Fruit fly (Drosophila melanogaster): ENCODE data around the gene Mettl3.
A peak's percentile ranks its signal among the peaks of the same experiment; 100 is the strongest.

Mettl3 gene

DNA sequence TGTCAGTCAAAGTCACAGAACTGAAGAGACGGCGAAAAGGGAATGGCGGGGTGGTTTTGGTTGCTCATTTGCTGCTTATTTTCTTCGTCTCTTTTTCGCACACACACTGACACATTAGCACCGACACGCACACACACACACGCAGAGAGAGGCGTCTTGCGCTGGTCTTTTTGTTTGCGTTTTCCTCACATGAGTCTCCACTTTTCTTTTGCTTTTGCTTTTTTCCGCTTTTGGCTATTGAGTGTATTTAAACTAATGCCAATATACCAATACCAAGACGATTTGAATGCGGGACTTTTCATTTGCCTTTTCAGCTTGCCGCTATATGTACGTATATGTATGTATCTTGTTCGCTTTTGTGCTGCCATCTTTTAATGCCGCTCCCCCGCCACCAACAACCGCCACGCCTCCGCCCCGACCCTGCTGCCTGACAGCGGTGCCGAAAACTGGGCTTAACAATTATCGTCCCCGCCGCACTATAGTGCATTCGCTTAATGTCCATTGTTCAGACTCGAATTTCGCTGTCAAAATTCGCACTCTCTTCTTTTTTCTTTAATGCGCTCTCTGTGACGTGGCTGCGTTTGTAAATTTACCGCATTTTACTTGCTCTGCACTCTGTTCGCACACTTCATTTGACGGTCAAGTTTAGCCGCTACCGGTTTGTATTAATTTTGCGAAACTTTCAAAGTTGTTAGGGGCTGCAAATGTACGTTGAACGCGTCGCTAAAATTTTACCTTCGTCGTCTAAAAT, 15.4 kb downstream of the Mettl3 start, which contains the start of gene CG5986 (continued):
- TF ChIP-seq CG7271 (tag; optimal IDR thresholded peaks at IDR 0.05), result no peak
- no peak for TF ChIP-seq bigmax (GFP tag; optimal IDR thresholded peaks at IDR 0.05)
- TF ChIP-seq en (GFP tag; optimal IDR thresholded peaks at IDR 0.05), result no peak
- TF ChIP-seq CG33557 (GFP tag; optimal IDR thresholded peaks at IDR 0.05), result no peak
- TF ChIP-seq CG15479 (GFP tag; optimal IDR thresholded peaks at IDR 0.05), result peak; percentile 46
- TF ChIP-seq Med (GFP tag), result peak; percentile 72
- TF ChIP-seq ci (GFP tag; IDR thresholded peaks at IDR 0.05), result no peak
- TF ChIP-seq pb (GFP tag; optimal IDR thresholded peaks at IDR 0.05), result no peak
- TF ChIP-seq CG9876 (GFP tag; optimal IDR thresholded peaks at IDR 0.05), result no peak
- no peak for TF ChIP-seq unpg (GFP tag; optimal IDR thresholded peaks at IDR 0.05)
- TF ChIP-seq chif (GFP tag; optimal IDR thresholded peaks at IDR 0.05), result no peak
- TF ChIP-seq CG43689 (GFP tag; IDR thresholded peaks at IDR 0.05), result no peak
- TF ChIP-seq Bgb (GFP tag; IDR thresholded peaks at IDR 0.05; ENCODE audit: partially characterized antibody), result no peak
- no peak for TF ChIP-seq ara (GFP tag; IDR thresholded peaks at IDR 0.05)
- no peak for TF ChIP-seq CG13894 (tag; optimal IDR thresholded peaks at IDR 0.05)
- TF ChIP-seq Adf1 (GFP tag; IDR thresholded peaks at IDR 0.05), result peak; percentile 30; the same call in 1 of the 2 replicates
- no peak for TF ChIP-seq zf30C (GFP tag; optimal IDR thresholded peaks at IDR 0.05)
- no peak for TF ChIP-seq HLH3B (GFP tag; IDR thresholded peaks at IDR 0.05)
- peak; percentile 64 for TF ChIP-seq ERR (GFP tag; optimal IDR thresholded peaks at IDR 0.05)
- no peak for TF ChIP-seq CoRest (tag; optimal IDR thresholded peaks at IDR 0.05)
- TF ChIP-seq nerfin-2 (GFP tag; IDR thresholded peaks at IDR 0.05; ENCODE audit: partially characterized antibody), result no peak
- no peak for TF ChIP-seq CG30431 (GFP tag; optimal IDR thresholded peaks at IDR 0.05)
- TF ChIP-seq chm (GFP tag; IDR thresholded peaks at IDR 0.05), result no peak
- peak; percentile 28 for TF ChIP-seq CG3065 (GFP tag; optimal IDR thresholded peaks at IDR 0.05)
- peak; percentile 37; the same call in 1 of the 2 replicates for TF ChIP-seq CG32767 (GFP tag; IDR thresholded peaks at IDR 0.05)
- TF ChIP-seq Six4 (GFP tag; optimal IDR thresholded peaks at IDR 0.05), result no peak
- no peak for TF ChIP-seq CG9727 (GFP tag; optimal IDR thresholded peaks at IDR 0.05)
- TF ChIP-seq Jarid2 (GFP tag; optimal IDR thresholded peaks at IDR 0.05), result no peak
- no peak for TF ChIP-seq CG1832 (GFP tag; optimal IDR thresholded peaks at IDR 0.05)
- TF ChIP-seq CG1024 (GFP tag; IDR thresholded peaks at IDR 0.05), result no peak
- TF ChIP-seq dmrt99B (tag; optimal IDR thresholded peaks at IDR 0.05), result no peak
- TF ChIP-seq CG33213 (GFP tag; optimal IDR thresholded peaks at IDR 0.05), result no peak
- TF ChIP-seq HLH54F (GFP tag; optimal IDR thresholded peaks at IDR 0.05), result no peak
- TF ChIP-seq hb (GFP tag; IDR thresholded peaks at IDR 0.05; ENCODE audit: partially characterized antibody), result no peak
- no peak for TF ChIP-seq CG4282 (GFP tag; optimal IDR thresholded peaks at IDR 0.05)
- TF ChIP-seq so (GFP tag; IDR thresholded peaks at IDR 0.05), result no peak
- no peak for TF ChIP-seq Meics (GFP tag; optimal IDR thresholded peaks at IDR 0.05)
- no peak for TF ChIP-seq Camta (GFP tag; optimal IDR thresholded peaks at IDR 0.05)
- no peak for TF ChIP-seq D19B (GFP tag; optimal IDR thresholded peaks at IDR 0.05)
- no peak for TF ChIP-seq tll (GFP tag; optimal IDR thresholded peaks at IDR 0.05)
- no peak for TF ChIP-seq bowl (GFP tag; IDR thresholded peaks at IDR 0.05)
- TF ChIP-seq salm (tag; optimal IDR thresholded peaks at IDR 0.05), result no peak
- no peak for TF ChIP-seq wor (GFP tag; IDR thresholded peaks at IDR 0.05)
- TF ChIP-seq CG18599 (GFP tag; optimal IDR thresholded peaks at IDR 0.05), result peak; percentile 3
- TF ChIP-seq CG3281 (GFP tag; optimal IDR thresholded peaks at IDR 0.05), result no peak
- no peak for TF ChIP-seq CG6175 (GFP tag; IDR thresholded peaks at IDR 0.05)
- no peak for TF ChIP-seq nmo (GFP tag; optimal IDR thresholded peaks at IDR 0.05)
- TF ChIP-seq CG30403 (GFP tag; optimal IDR thresholded peaks at IDR 0.05), result no peak
- TF ChIP-seq NfI (GFP tag; optimal IDR thresholded peaks at IDR 0.05), result no peak
- TF ChIP-seq CG2120 (GFP tag; optimal IDR thresholded peaks at IDR 0.05), result no peak

Data from whole organism, embryonic.